Fruit fly (Drosophila melanogaster) whole organism, embryonic: ENCODE data around the gene ND-23.

Experiments
- Awh ChIP-seq: fragments of 200-800 bp; sonication (Bioruptor generic); IDR thresholded peaks from 2 replicates; pipeline ENCODE4, ENCODE4 v1.3.6; 2022; ENCODE audit warnings: missing biosample characterization, missing genetic modification characterization
- B-H1 ChIP-seq: fragments of 200-800 bp; sonication (Bioruptor generic); IDR thresholded peaks from 3 replicates; pipeline ENCODE4 v1.3.6; 2022; ENCODE audit warnings: missing biosample characterization, missing genetic modification characterization
- CG1024 ChIP-seq: fragments of 200-800 bp; sonication (Bioruptor generic); IDR thresholded peaks from 2 replicates; pipeline ENCODE4 v1.3.6; 2022; ENCODE audit warnings: missing biosample characterization, missing genetic modification characterization
- CG10274 ChIP-seq: fragments of 200-800 bp; sonication (Bioruptor generic); optimal IDR thresholded peaks from 3 replicates; lab custom pipeline; 2017; ENCODE audit warnings: missing biosample characterization, mild to moderate bottlenecking, missing genetic modification characterization
- CG10959 ChIP-seq: fragments of 200-800 bp; sonication (Bioruptor generic); IDR thresholded peaks from 2 replicates; pipeline ENCODE4 v1.3.6; 2022; ENCODE audit warnings: missing biosample characterization, missing genetic modification characterization
- CG11247 ChIP-seq: fragments of 200-800 bp; sonication (Bioruptor generic); IDR thresholded peaks from 2 replicates; pipeline ENCODE4 v1.3.6; 2022; ENCODE audit warnings: missing biosample characterization, missing genetic modification characterization
- CG11695 ChIP-seq: fragments of 200-800 bp; sonication (Bioruptor generic); IDR thresholded peaks from 3 replicates; pipeline ENCODE4 v1.3.6; 2022; ENCODE audit warnings: missing biosample characterization, missing genetic modification characterization
- CG12236 ChIP-seq: fragments of 200-800 bp; sonication (Bioruptor generic); optimal IDR thresholded peaks from 2 replicates; lab custom pipeline; 2016; ENCODE audit warnings: missing biosample characterization, missing genetic modification characterization
- CG12769 ChIP-seq: fragments of 200-800 bp; sonication (Bioruptor generic); optimal IDR thresholded peaks from 2 replicates; lab custom pipeline; 2019; ENCODE audit warnings: missing biosample characterization, mild to moderate bottlenecking, missing genetic modification characterization, moderate library complexity
- CG12942 ChIP-seq: fragments of 200-800 bp; sonication (Bioruptor generic); optimal IDR thresholded peaks from 3 replicates; lab custom pipeline; 2016; ENCODE audit warnings: missing biosample characterization, missing genetic modification characterization
- CG13775 ChIP-seq: fragments of 200-800 bp; sonication (Bioruptor generic); optimal IDR thresholded peaks from 3 replicates; lab custom pipeline; 2017; ENCODE audit warnings: missing biosample characterization, mild to moderate bottlenecking, missing genetic modification characterization
- CG13894 ChIP-seq: fragments of 200-800 bp; sonication (Bioruptor generic); optimal IDR thresholded peaks from 3 replicates; lab custom pipeline; 2018; ENCODE audit warnings: missing biosample characterization, mild to moderate bottlenecking, missing genetic modification characterization, moderate library complexity
- CG14667 ChIP-seq: fragments of 200-800 bp; sonication (Bioruptor generic); IDR thresholded peaks from 2 replicates; pipeline ENCODE4 v1.3.6; 2022; ENCODE audit warnings: missing biosample characterization, missing genetic modification characterization
- CG15011 ChIP-seq: fragments of 200-800 bp; sonication (Bioruptor generic); optimal IDR thresholded peaks from 3 replicates; lab custom pipeline; 2018; ENCODE audit warnings: missing biosample characterization, mild to moderate bottlenecking, missing genetic modification characterization
- CG15269 ChIP-seq: fragments of 200-800 bp; sonication (Bioruptor generic); optimal IDR thresholded peaks from 2 replicates; lab custom pipeline; 2018; ENCODE audit warnings: missing biosample characterization, mild to moderate bottlenecking, missing genetic modification characterization, moderate library complexity
- CG1602 ChIP-seq: fragments of 200-800 bp; sonication (Bioruptor generic); optimal IDR thresholded peaks from 3 replicates; lab custom pipeline; 2016; ENCODE audit warnings: missing biosample characterization, missing genetic modification characterization
- CG17385 ChIP-seq: fragments of 200-800 bp; sonication (Bioruptor generic); optimal IDR thresholded peaks from 3 replicates; lab custom pipeline; 2018; ENCODE audit warnings: missing biosample characterization, mild to moderate bottlenecking, missing genetic modification characterization
- CG18599 ChIP-seq: fragments of 200-800 bp; sonication (Bioruptor generic); optimal IDR thresholded peaks from 3 replicates; lab custom pipeline; 2017; ENCODE audit warnings: missing biosample characterization, missing genetic modification characterization, mild to moderate bottlenecking, moderate library complexity, missing genetic modification reagents
- CG2875 ChIP-seq: fragments of 200-800 bp; sonication (Bioruptor generic); optimal IDR thresholded peaks from 2 replicates; lab custom pipeline; 2017; ENCODE audit warnings: missing biosample characterization, mild to moderate bottlenecking, missing genetic modification characterization, missing genetic modification reagents
- CG3995 ChIP-seq: fragments of 200-800 bp; sonication (Bioruptor generic); optimal IDR thresholded peaks from 3 replicates; lab custom pipeline; 2016; ENCODE audit warnings: missing biosample characterization, missing genetic modification characterization
- CG4404 ChIP-seq: fragments of 200-800 bp; sonication (Bioruptor generic); IDR thresholded peaks from 2 replicates; pipeline ENCODE4 v1.3.6; 2022; ENCODE audit warnings: missing biosample characterization, missing genetic modification characterization
- CG4424 ChIP-seq: fragments of 200-800 bp; sonication (Bioruptor generic); optimal IDR thresholded peaks from 3 replicates; lab custom pipeline; 2016; ENCODE audit warnings: missing biosample characterization, missing genetic modification characterization
- CG4617 ChIP-seq: fragments of 200-800 bp; sonication (Bioruptor generic); optimal IDR thresholded peaks from 3 replicates; lab custom pipeline; 2016; ENCODE audit warnings: missing biosample characterization, missing genetic modification characterization, borderline replicate concordance
- CG5245 ChIP-seq: fragments of 200-800 bp; sonication (Bioruptor generic); optimal IDR thresholded peaks from 3 replicates; lab custom pipeline; 2016; ENCODE audit warnings: missing biosample characterization, missing genetic modification characterization
- CG6654 ChIP-seq: fragments of 200-800 bp; sonication (Bioruptor generic); optimal IDR thresholded peaks from 2 replicates; lab custom pipeline; 2017; ENCODE audit warnings: missing biosample characterization, mild to moderate bottlenecking, missing genetic modification characterization
- CG6813 ChIP-seq: fragments of 200-800 bp; sonication (Bioruptor generic); optimal IDR thresholded peaks from 2 replicates; lab custom pipeline; 2017; ENCODE audit warnings: missing biosample characterization, missing genetic modification characterization, mild to moderate bottlenecking, moderate library complexity, missing genetic modification reagents
- CG7556 ChIP-seq: fragments of 200-800 bp; sonication (Bioruptor generic); optimal IDR thresholded peaks from 2 replicates; lab custom pipeline; 2017; ENCODE audit warnings: missing biosample characterization, mild to moderate bottlenecking, missing genetic modification characterization
- CG8281 ChIP-seq: fragments of 200-800 bp; sonication (Bioruptor generic); optimal IDR thresholded peaks from 2 replicates; lab custom pipeline; 2018; ENCODE audit warnings: missing biosample characterization, mild to moderate bottlenecking, missing genetic modification characterization, moderate library complexity
- CG8290 ChIP-seq, 3 experiments: fragments of 200-800 bp; sonication (Bioruptor generic); optimal IDR thresholded peaks; 2 replicates each; lab custom pipeline; 2016 to 2019; ENCODE audit warnings: missing biosample characterization in 3 of 3, missing genetic modification characterization in 3 of 3, mild to moderate bottlenecking in 2 of 3, moderate library complexity in 1 of 3
- CG9437 ChIP-seq: fragments of 200-800 bp; sonication (Bioruptor generic); optimal IDR thresholded peaks from 2 replicates; lab custom pipeline; 2018; ENCODE audit warnings: missing biosample characterization, mild to moderate bottlenecking, missing genetic modification characterization
- HLH54F ChIP-seq: fragments of 200-800 bp; sonication (Bioruptor generic); optimal IDR thresholded peaks from 3 replicates; lab custom pipeline; 2016; ENCODE audit warnings: missing biosample characterization, missing genetic modification characterization
- Hr3 ChIP-seq: fragments of 200-800 bp; sonication (Bioruptor generic); optimal IDR thresholded peaks from 3 replicates; lab custom pipeline; 2016; ENCODE audit warnings: missing biosample characterization, missing genetic modification characterization
- Lhr ChIP-seq: fragments of 200-800 bp; sonication (Bioruptor generic); optimal IDR thresholded peaks from 3 replicates; lab custom pipeline; 2017; ENCODE audit warnings: mild to moderate bottlenecking, missing biosample characterization, missing genetic modification reagents, missing genetic modification characterization
- MBD-R2 ChIP-seq: fragments of 200-800 bp; sonication (Bioruptor generic); IDR thresholded peaks from 2 replicates; pipeline ENCODE4 v1.3.6; 2022; ENCODE audit warnings: missing biosample characterization, missing genetic modification characterization
- NC2β ChIP-seq: fragments of 200-800 bp; sonication (Bioruptor generic); optimal IDR thresholded peaks from 2 replicates; lab custom pipeline; 2016; ENCODE audit warnings: missing biosample characterization, missing genetic modification characterization
- Tbp ChIP-seq: fragments of >200 bp; optimal IDR thresholded peaks from 2 replicates; lab custom pipeline; 2018; ENCODE audit warnings: missing biosample characterization, missing genetic modification characterization
- Usf ChIP-seq: fragments of 200-800 bp; sonication (Bioruptor generic); optimal IDR thresholded peaks from 2 replicates; lab custom pipeline; 2017; ENCODE audit warnings: missing genotype, missing biosample characterization, missing genetic modification characterization
- YL-1 ChIP-seq: fragments of 200-800 bp; sonication (Bioruptor generic); optimal IDR thresholded peaks from 3 replicates; lab custom pipeline; 2017; ENCODE audit warnings: missing biosample characterization, mild to moderate bottlenecking, missing genetic modification characterization
- abd-A ChIP-seq: fragments of 200-800 bp; sonication (Bioruptor generic); optimal IDR thresholded peaks from 3 replicates; lab custom pipeline; 2019; ENCODE audit warnings: missing biosample characterization, mild to moderate bottlenecking, missing genetic modification characterization, moderate library complexity
- chinmo ChIP-seq: fragments of 200-800 bp; sonication (Bioruptor generic); IDR thresholded peaks from 4 replicates; pipeline ENCODE4 v1.3.6; 2022; ENCODE audit warnings: missing biosample characterization, missing genetic modification characterization; ENCODE audit not compliant: partially characterized antibody
- corto ChIP-seq: fragments of 200-800 bp; sonication (Bioruptor generic); optimal IDR thresholded peaks from 2 replicates; lab custom pipeline; 2016; ENCODE audit warnings: missing biosample characterization, mild to moderate bottlenecking, missing genetic modification characterization, moderate library complexity
- en ChIP-seq: fragments of 200-800 bp; sonication (Bioruptor generic); optimal IDR thresholded peaks from 2 replicates; lab custom pipeline; 2016; ENCODE audit warnings: missing biosample characterization, missing genetic modification characterization
- fru ChIP-seq: fragments of >200 bp; optimal IDR thresholded peaks from 2 replicates; lab custom pipeline; 2017
- gsb-n ChIP-seq: fragments of 200-800 bp; sonication (Bioruptor generic); optimal IDR thresholded peaks from 3 replicates; lab custom pipeline; 2018; ENCODE audit warnings: missing biosample characterization, mild to moderate bottlenecking, missing genetic modification characterization
- mirr ChIP-seq: fragments of 200-800 bp; sonication (Bioruptor generic); optimal IDR thresholded peaks from 3 replicates; lab custom pipeline; 2018; ENCODE audit warnings: missing biosample characterization, mild to moderate bottlenecking, missing genetic modification characterization
- mld ChIP-seq: fragments of 200-800 bp; sonication (Bioruptor generic); IDR thresholded peaks from 3 replicates; pipeline ENCODE4 v1.3.6; 2022; ENCODE audit warnings: missing biosample characterization, missing genetic modification characterization; ENCODE audit not compliant: partially characterized antibody
- sr ChIP-seq: fragments of 200-800 bp; sonication (Bioruptor generic); IDR thresholded peaks from 3 replicates; pipeline ENCODE4 v1.3.6; 2022; ENCODE audit warnings: missing biosample characterization, missing genetic modification characterization
- toy ChIP-seq: fragments of 200-800 bp; sonication (Bioruptor generic); IDR thresholded peaks from 2 replicates; pipeline ENCODE4 v1.3.6; 2022; ENCODE audit warnings: missing biosample characterization, missing genetic modification characterization
- wor ChIP-seq: fragments of 200-800 bp; sonication (Bioruptor generic); IDR thresholded peaks from 2 replicates; pipeline ENCODE4 v1.3.6; 2022; ENCODE audit warnings: missing biosample characterization, missing genetic modification characterization

The ND-23 gene

DNA sequence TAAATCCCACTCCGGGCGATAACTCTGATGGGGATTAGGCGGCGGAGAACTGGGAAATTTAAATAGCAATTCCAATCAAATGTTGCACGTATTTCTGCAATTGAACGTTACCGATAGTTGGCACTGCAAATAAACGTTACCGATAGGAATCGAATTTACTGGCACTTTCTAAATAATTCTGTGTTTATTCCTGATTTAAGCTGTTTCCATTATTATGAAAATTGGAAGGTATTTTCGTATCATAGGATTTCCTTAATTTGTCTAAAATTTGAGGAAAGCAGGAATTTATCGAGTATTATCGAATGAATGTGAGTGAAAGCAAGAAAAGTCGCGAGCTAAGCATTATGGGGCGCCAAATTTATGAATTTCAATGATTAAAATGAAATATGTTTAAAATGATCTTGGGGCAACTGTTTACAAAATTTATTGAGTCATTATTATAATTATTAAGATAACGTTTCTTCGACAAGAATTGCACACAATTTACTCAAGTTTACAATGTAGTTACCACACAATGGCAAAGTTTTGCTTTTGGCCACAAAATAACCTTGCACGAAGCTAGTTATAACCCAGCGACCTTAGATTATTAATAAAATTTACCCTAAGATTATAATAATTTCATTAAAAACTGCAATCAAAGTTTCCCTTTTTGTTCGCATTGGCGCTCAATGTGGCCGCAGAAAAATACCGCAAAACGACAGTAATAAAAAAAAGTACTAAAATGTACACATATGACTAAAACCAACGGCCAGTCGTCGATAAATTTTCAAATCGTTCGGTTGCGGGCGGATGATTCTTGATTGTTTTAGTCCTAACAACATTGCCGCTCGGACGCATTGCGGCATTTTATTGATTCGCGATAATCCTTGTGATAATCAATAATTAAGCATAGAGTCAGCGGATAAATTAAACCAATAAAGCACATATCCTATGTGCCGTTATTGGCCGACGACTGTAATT, 33.1 kb downstream of the ND-23 start, which contains the start of gene alpha-Man-IIb (continued):
- no peak for TF ChIP-seq HLH54F
- peak; percentile 28 for TF ChIP-seq CG4617
- no peak for TF ChIP-seq CG11695
- no peak for TF ChIP-seq CG12942 (GFP tag; lab: Kevin White, UChicago)
- no peak for TF ChIP-seq wor
- peak; percentile 43; the same call in 1 of the 2 replicates for TF ChIP-seq MBD-R2
- peak; percentile 25 for TF ChIP-seq CG17385 (GFP tag; lab: Kevin White, UChicago)
- peak; percentile 48 for TF ChIP-seq CG1024 (GFP tag; lab: Robert Waterston, UW)
- TF ChIP-seq CG12769 (tag; lab: Kevin White, UChicago): no peak
- TF ChIP-seq CG7556 (GFP tag; lab: Kevin White, UChicago): peak; percentile 7
- no peak for TF ChIP-seq CG12236 (GFP tag; lab: Kevin White, UChicago)
- TF ChIP-seq CG13775 (GFP tag; lab: Kevin White, UChicago): peak; percentile 8
- no peak for TF ChIP-seq CG1602
- TF ChIP-seq CG15269 (tag; lab: Kevin White, UChicago): no peak
- no peak for TF ChIP-seq Awh
- TF ChIP-seq sr (GFP tag; lab: Robert Waterston, UW): no peak
- TF ChIP-seq CG15011 (GFP tag; lab: Kevin White, UChicago): no peak
- no peak for TF ChIP-seq CG8290 (GFP tag; optimal IDR thresholded peaks at IDR 0.05; lab: Kevin White, UChicago)
- no peak for TF ChIP-seq CG8290 (tag; optimal IDR thresholded peaks at IDR 0.05; lab: Kevin White, UChicago)
- no peak for TF ChIP-seq CG6654 (GFP tag; lab: Kevin White, UChicago)
- no peak for TF ChIP-seq CG2875 (GFP tag; lab: Kevin White, UChicago)
- TF ChIP-seq corto: no peak
- no peak for TF ChIP-seq CG8281
- no peak for TF ChIP-seq en (GFP tag; lab: Kevin White, UChicago)
- no peak for TF ChIP-seq Hr3
- no peak for TF ChIP-seq NC2β (GFP tag; lab: Kevin White, UChicago)
- TF ChIP-seq fru: no peak
- TF ChIP-seq CG18599: no peak
- peak; percentile 80 for TF ChIP-seq abd-A (tag; lab: Kevin White, UChicago)
- no peak for TF ChIP-seq CG6813 (GFP tag; lab: Kevin White, UChicago)
- no peak for TF ChIP-seq CG9437 (GFP tag; lab: Kevin White, UChicago)
- TF ChIP-seq gsb-n (tag; lab: Kevin White, UChicago): peak; percentile 55
- TF ChIP-seq YL-1 (GFP tag; lab: Kevin White, UChicago): peak; percentile 4
- TF ChIP-seq mirr (GFP tag; lab: Kevin White, UChicago): peak; percentile 9
- TF ChIP-seq CG5245: no peak
- TF ChIP-seq CG3995 (GFP tag; lab: Kevin White, UChicago): peak; percentile 94
- TF ChIP-seq Usf (GFP tag; lab: Kevin White, UChicago): no peak
- no peak for TF ChIP-seq CG14667 (GFP tag; lab: Robert Waterston, UW)
- no peak for TF ChIP-seq CG4424 (GFP tag; lab: Kevin White, UChicago)
- TF ChIP-seq CG4404: no peak
- no peak for TF ChIP-seq mld (GFP tag; lab: Robert Waterston, UW)
- TF ChIP-seq CG13894 (tag; lab: Kevin White, UChicago): peak; percentile 6
- 0 out of 2 replicates have a peak, but pooled peaks have one; percentile 14 for TF ChIP-seq CG11247 (GFP tag; lab: Robert Waterston, UW)
- TF ChIP-seq toy (GFP tag; lab: Robert Waterston, UW): no peak
- 0 out of 4 replicates have a peak, but pooled peaks have one; percentile 39 for TF ChIP-seq chinmo (GFP tag; lab: Robert Waterston, UW)
- TF ChIP-seq B-H1 (GFP tag; lab: Robert Waterston, UW): no peak
- TF ChIP-seq CG10959: no peak
- peak; percentile 7 for TF ChIP-seq Tbp (GFP tag; lab: Kevin White, UChicago)
- peak; percentile 69 for TF ChIP-seq Lhr (GFP tag; lab: Kevin White, UChicago)
- no peak for TF ChIP-seq CG10274 (GFP tag; lab: Kevin White, UChicago)
